Worm (Caenorhabditis elegans) whole organism, L4 larva: ENCODE results near the gene C05D10.4.

Experiments
- F26F4.8 ChIP-seq: fragments of 200-800 bp; sonication (Bioruptor generic); conservative IDR thresholded peaks from 2 replicates; pipeline ENCODE4 v1.3.6; 2022; ENCODE audit warnings: missing genetic modification characterization, missing compliant biosample characterization
- T20F7.1 ChIP-seq: fragments of 200-800 bp; sonication (Bioruptor generic); optimal IDR thresholded peaks from 2 replicates; lab custom pipeline; 2018; ENCODE audit warnings: mild to moderate bottlenecking, missing genetic modification characterization, missing compliant biosample characterization
- T26A8.4 ChIP-seq: fragments of 200-800 bp; sonication (Bioruptor generic); IDR thresholded peaks from 2 replicates; pipeline ENCODE4 v1.3.6; 2022; ENCODE audit warnings: missing genetic modification characterization, missing compliant biosample characterization
- Y48G9A.11 ChIP-seq: fragments of 200-800 bp; sonication (Bioruptor generic); IDR thresholded peaks from 2 replicates; pipeline ENCODE4 v1.3.6; 2022; ENCODE audit warnings: missing genetic modification reagents, missing genetic modification characterization, missing compliant biosample characterization
- aha-1 ChIP-seq: fragments of 150-350 bp; peaks from one replicate; lab custom pipeline; 2014; ENCODE audit warnings: missing biosample characterization, missing genetic modification characterization
- attf-4 ChIP-seq: sonication (generic microtip); optimal IDR thresholded peaks from 3 replicates; lab custom pipeline; 2017; ENCODE audit warnings: missing biosample characterization, missing genetic modification characterization
- ceh-32 ChIP-seq: sonication (generic microtip); optimal IDR thresholded peaks from 2 replicates; lab custom pipeline; 2016; ENCODE audit warnings: mild to moderate bottlenecking, missing genetic modification characterization, missing compliant biosample characterization; ENCODE audit not compliant: poor library complexity
- ceh-44 ChIP-seq: fragments of 200-800 bp; sonication (Bioruptor generic); IDR thresholded peaks from 2 replicates; pipeline ENCODE4 v1.3.6; 2022; ENCODE audit warnings: missing genetic modification reagents, missing genetic modification characterization, missing compliant biosample characterization
- ceh-62 ChIP-seq: sonication (generic microtip); optimal IDR thresholded peaks from 2 replicates; lab custom pipeline; 2017; ENCODE audit warnings: missing biosample characterization, missing genetic modification characterization
- ceh-82 ChIP-seq: sonication (generic microtip); optimal IDR thresholded peaks from 2 replicates; lab custom pipeline; 2017; ENCODE audit warnings: missing biosample characterization, missing genetic modification characterization
- cey-2 ChIP-seq: sonication (generic microtip); optimal IDR thresholded peaks from 3 replicates; lab custom pipeline; 2017; ENCODE audit warnings: missing genetic modification characterization, mild to moderate bottlenecking, missing compliant biosample characterization, antibody characterized with exemption, borderline replicate concordance; ENCODE audit not compliant: insufficient read depth
- daf-16 ChIP-seq, 3 experiments: sonication (generic microtip); optimal IDR thresholded peaks; 2 replicates each; lab custom pipeline; 2016 to 2017; ENCODE audit warnings: missing genetic modification characterization in 3 of 3, missing genetic modification reagents in 3 of 3, mild to moderate bottlenecking in 2 of 3, missing compliant biosample characterization in 2 of 3, missing biosample characterization in 1 of 3, moderate library complexity in 1 of 3
- dmd-6 ChIP-seq: fragments of 200-800 bp; sonication (Bioruptor generic); IDR thresholded peaks from 2 replicates; pipeline ENCODE4 v1.3.6; 2022; ENCODE audit warnings: missing genetic modification reagents, missing genetic modification characterization, missing compliant biosample characterization
- dpl-1 ChIP-seq: fragments of 150-350 bp; optimal IDR thresholded peaks from 2 replicates; lab custom pipeline; 2014; ENCODE audit warnings: missing biosample characterization, missing genetic modification reagents, missing genetic modification characterization
- duxl-1 ChIP-seq: sonication (generic microtip); optimal IDR thresholded peaks from 2 replicates; lab custom pipeline; 2016; ENCODE audit warnings: mild to moderate bottlenecking, missing genetic modification characterization, moderate library complexity, missing compliant biosample characterization; ENCODE audit not compliant: poor library complexity
- egl-27 ChIP-seq: sonication (generic microtip); optimal IDR thresholded peaks from 3 replicates; lab custom pipeline; 2017; ENCODE audit warnings: missing biosample characterization, missing genetic modification reagents, missing genetic modification characterization
- fos-1 ChIP-seq: fragments of 150-350 bp; optimal IDR thresholded peaks from 2 replicates; lab custom pipeline; 2014; ENCODE audit warnings: missing biosample characterization, missing genetic modification characterization
- gei-8 ChIP-seq: fragments of 200-800 bp; sonication (Bioruptor generic); optimal IDR thresholded peaks from 2 replicates; lab custom pipeline; 2018; ENCODE audit warnings: mild to moderate bottlenecking, missing genetic modification characterization, missing compliant biosample characterization
- hif-1 ChIP-seq, 2 experiments: sonication (generic microtip); optimal IDR thresholded peaks; 2 replicates each; lab custom pipeline; 2016 to 2017; ENCODE audit warnings: missing compliant biosample characterization in 2 of 2, missing genetic modification characterization in 2 of 2, missing genetic modification reagents in 2 of 2, missing genotype in 2 of 2, mild to moderate bottlenecking in 1 of 2
- hlh-30 ChIP-seq: sonication (generic microtip); optimal IDR thresholded peaks from 2 replicates; lab custom pipeline; 2017; ENCODE audit warnings: antibody characterized with exemption, mild to moderate bottlenecking, missing genetic modification characterization, missing compliant biosample characterization; ENCODE audit not compliant: insufficient read depth
- hmg-1.1 ChIP-seq: fragments of 200-800 bp; sonication (Bioruptor generic); IDR thresholded peaks from 2 replicates; pipeline ENCODE4 v1.3.6; 2022; ENCODE audit warnings: missing genetic modification reagents, missing genetic modification characterization, missing compliant biosample characterization
- lin-1 ChIP-seq: fragments of 200-800 bp; sonication (Bioruptor generic); IDR thresholded peaks from 2 replicates; pipeline ENCODE4 v1.3.6; 2022; ENCODE audit warnings: missing genetic modification reagents, missing genetic modification characterization, missing compliant biosample characterization
- lin-13 ChIP-seq: fragments of 150-350 bp; optimal IDR thresholded peaks from 2 replicates; lab custom pipeline; 2014; ENCODE audit warnings: missing biosample characterization, missing genetic modification reagents, missing genetic modification characterization
- lin-29 ChIP-seq: fragments of 200-800 bp; sonication (Bioruptor generic); IDR thresholded peaks from 2 replicates; pipeline ENCODE4 v1.3.6; 2022; ENCODE audit warnings: missing genetic modification reagents, missing genetic modification characterization, missing compliant biosample characterization
- lin-39 ChIP-seq: fragments of 150-350 bp; optimal IDR thresholded peaks from 2 replicates; lab custom pipeline; 2014; ENCODE audit warnings: missing biosample characterization, missing genetic modification reagents, missing genetic modification characterization
- lir-3 ChIP-seq: sonication (generic microtip); optimal IDR thresholded peaks from 2 replicates; lab custom pipeline; 2016; ENCODE audit warnings: mild to moderate bottlenecking, missing genetic modification characterization, missing compliant biosample characterization
- mes-2 ChIP-seq: sonication (generic microtip); optimal IDR thresholded peaks from 2 replicates; lab custom pipeline; 2016; ENCODE audit warnings: missing genotype, mild to moderate bottlenecking, missing genetic modification characterization, missing compliant biosample characterization; ENCODE audit not compliant: poor library complexity, severe bottlenecking
- mxl-3 ChIP-seq: fragments of 200-800 bp; sonication (Bioruptor generic); optimal IDR thresholded peaks from 2 replicates; lab custom pipeline; 2018; ENCODE audit warnings: mild to moderate bottlenecking, missing genetic modification characterization, missing compliant biosample characterization
- nhr-6 ChIP-seq: fragments of 150-350 bp; optimal IDR thresholded peaks from 2 replicates; lab custom pipeline; 2014; ENCODE audit warnings: missing biosample characterization, missing genetic modification characterization
- nhr-76 ChIP-seq: fragments of 150-350 bp; optimal IDR thresholded peaks from 2 replicates; lab custom pipeline; 2014; ENCODE audit warnings: missing biosample characterization, missing genetic modification characterization
- nhr-77 ChIP-seq: fragments of 150-350 bp; optimal IDR thresholded peaks from 2 replicates; lab custom pipeline; 2014; ENCODE audit warnings: missing biosample characterization, missing genetic modification characterization
- sdz-12 ChIP-seq: fragments of 200-800 bp; sonication (Bioruptor generic); optimal IDR thresholded peaks from 2 replicates; lab custom pipeline; 2018; ENCODE audit warnings: mild to moderate bottlenecking, missing genetic modification characterization, missing compliant biosample characterization
- snpc-1.2 ChIP-seq: fragments of 200-800 bp; sonication (Bioruptor generic); IDR thresholded peaks from 2 replicates; pipeline ENCODE4 v1.3.6; 2022; ENCODE audit warnings: missing genetic modification reagents, missing genetic modification characterization, missing compliant biosample characterization
- snpc-4 ChIP-seq: fragments of 150-350 bp; optimal IDR thresholded peaks from 2 replicates; lab custom pipeline; 2014; ENCODE audit warnings: missing biosample characterization, missing genetic modification characterization
- spr-1 ChIP-seq: sonication (generic microtip); optimal IDR thresholded peaks from 2 replicates; lab custom pipeline; 2016; ENCODE audit warnings: mild to moderate bottlenecking, missing genetic modification characterization, missing compliant biosample characterization
- spr-3 ChIP-seq: fragments of 200-800 bp; sonication (Bioruptor generic); optimal IDR thresholded peaks from 2 replicates; lab custom pipeline; 2018; ENCODE audit warnings: mild to moderate bottlenecking, missing genetic modification characterization, missing compliant biosample characterization
- unc-130 ChIP-seq: sonication (generic microtip); optimal IDR thresholded peaks from 2 replicates; lab custom pipeline; 2016; ENCODE audit warnings: missing genetic modification reagents, missing genetic modification characterization, missing compliant biosample characterization
- unc-62 ChIP-seq, 3 experiments: fragments of 150-350 bp in 1 of 3; sonication (generic microtip); optimal IDR thresholded peaks in 2 of 3; peaks in 1 of 3; 1 replicate in 1 of 3; 2 replicates in 2 of 3; lab custom pipeline; 2014 to 2017; ENCODE audit warnings: missing biosample characterization in 3 of 3, missing genetic modification characterization in 3 of 3, missing genetic modification reagents in 3 of 3, missing genotype in 1 of 3
- ztf-11 ChIP-seq: fragments of 150-350 bp; optimal IDR thresholded peaks from 2 replicates; lab custom pipeline; 2014; ENCODE audit warnings: missing biosample characterization, missing genetic modification characterization

C05D10.4 gene

DNA sequence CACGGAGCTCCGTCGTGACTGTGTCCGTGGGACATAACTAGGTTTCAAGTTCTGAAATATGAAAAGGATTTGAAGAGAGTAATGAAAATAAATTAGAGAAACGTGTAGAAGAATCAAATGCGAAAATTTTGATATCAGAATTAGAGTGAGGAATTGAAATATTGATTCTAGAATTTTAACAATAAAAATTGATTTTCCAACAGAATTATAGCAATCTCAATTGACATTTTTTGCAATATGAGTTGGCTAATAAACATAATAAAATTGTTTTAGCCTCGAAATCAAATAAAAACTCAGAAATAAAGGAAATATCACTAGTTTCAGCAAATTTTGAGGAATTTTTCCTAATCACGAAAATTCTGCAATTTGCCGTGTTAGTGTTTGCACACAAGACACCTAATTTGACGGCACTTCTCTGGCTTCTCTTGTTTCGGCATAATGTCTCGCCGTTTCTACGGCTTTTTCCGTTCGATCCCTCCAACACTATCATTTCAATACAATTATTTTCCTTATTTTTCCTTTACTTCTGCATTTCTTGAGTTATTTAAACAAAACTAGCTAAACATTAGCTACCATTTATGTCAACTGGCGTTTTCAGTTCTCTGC is 13.7 kb upstream of the C05D10.4 start, which contains the start of gene nmt-1:
Gene nmt-1 (minus strand): TSS at position 51 of the 606 bp plus-strand sequence.
- TF ChIP-seq nhr-6 (tag; lab: Kevin White, UChicago) (no peak), daf-16 (GFP tag; optimal IDR thresholded peaks at IDR 0.05; lab: Kevin White, UChicago) (no peak), daf-16 (tag; optimal IDR thresholded peaks at IDR 0.05; lab: Kevin White, UChicago) (no peak), mxl-3 (GFP tag; lab: Kevin White, UChicago) (no peak), hif-1 (tag; optimal IDR thresholded peaks at IDR 0.05; lab: Kevin White, UChicago) (no peak), T26A8.4 (GFP tag; lab: Robert Waterston, UW) (0 out of 2 replicates have a peak, but pooled peaks have one; percentile 20), dpl-1 (GFP tag; lab: Kevin White, UChicago) (peak; percentile 52), aha-1 (tag; lab: Kevin White, UChicago) (peak; percentile 86), fos-1 (tag; lab: Kevin White, UChicago) (no peak), cey-2 (tag; lab: Kevin White, UChicago) (no peak), mes-2 (peak; percentile 51), ceh-44 (GFP tag; lab: Robert Waterston, UW) (no peak), T20F7.1 (GFP tag; lab: Kevin White, UChicago) (no peak), nhr-76 (tag; lab: Kevin White, UChicago) (no peak), ceh-62 (tag; lab: Kevin White, UChicago) (no peak), lin-1 (GFP tag; lab: Robert Waterston, UW) (no peak), ceh-82 (tag; lab: Kevin White, UChicago) (no peak), Y48G9A.11 (GFP tag; lab: Robert Waterston, UW) (no peak), spr-3 (GFP tag; lab: Kevin White, UChicago) (no peak), hmg-1.1 (GFP tag; lab: Robert Waterston, UW) (peak; percentile 55), snpc-4 (tag; lab: Kevin White, UChicago) (no peak), spr-1 (tag; lab: Kevin White, UChicago) (no peak)
- TF ChIP-seq, all 104 proteins: peak for 5

ce11 chrIII:6110187-6110586 is 7.5 kb upstream of the C05D10.4 start:
- TF ChIP-seq nhr-77 (no peak), hlh-30 (tag; lab: Kevin White, UChicago) (no peak), ztf-11 (tag; lab: Kevin White, UChicago) (no peak), duxl-1 (tag; lab: Kevin White, UChicago) (no peak), dmd-6 (GFP tag; lab: Robert Waterston, UW) (no peak), ceh-32 (tag; lab: Kevin White, UChicago) (no peak), unc-130 (no peak), lir-3 (tag; lab: Kevin White, UChicago) (no peak), snpc-1.2 (GFP tag; lab: Robert Waterston, UW) (no peak), lin-29 (GFP tag; lab: Robert Waterston, UW) (no peak), T26A8.4 (GFP tag; lab: Robert Waterston, UW) (no peak), sdz-12 (GFP tag; lab: Kevin White, UChicago) (no peak), gei-8 (GFP tag; lab: Kevin White, UChicago) (no peak)

ce11 chrIII:6105897-6106296 is 3.2 kb upstream of the C05D10.4 start:
- TF ChIP-seq attf-4 (tag; lab: Kevin White, UChicago) (no peak), F26F4.8 (GFP tag; lab: Robert Waterston, UW) (no peak), hmg-1.1 (GFP tag; lab: Robert Waterston, UW) (no peak), T20F7.1 (GFP tag; lab: Kevin White, UChicago) (no peak), lin-39 (tag; lab: Kevin White, UChicago) (no peak), egl-27 (no peak), lin-13 (no peak), unc-62 (GFP tag; optimal IDR thresholded peaks at IDR 0.05 in 1 of 2; lab: Kevin White, UChicago) (peak in 1 of 2 experiments; percentile 83), unc-62 (tag; optimal IDR thresholded peaks at IDR 0.05; lab: Kevin White, UChicago) (no peak)
